Worm (Caenorhabditis elegans) whole organism, young adult: Measurements from ENCODE around the gene F32D8.1.

ENCODE experiments used
- B0035.1 ChIP-seq: sonication (generic microtip); optimal IDR thresholded peaks from 2 replicates; lab custom pipeline; 2016; ENCODE audit warnings: missing genetic modification characterization, mild to moderate bottlenecking, missing compliant biosample characterization, missing genotype, missing genetic modification reagents
- F10E7.11 ChIP-seq: sonication (generic microtip); optimal IDR thresholded peaks from 2 replicates; lab custom pipeline; 2017; ENCODE audit warnings: mild to moderate bottlenecking, missing genetic modification characterization, moderate library complexity, missing compliant biosample characterization
- F22D6.2 ChIP-seq: sonication (generic microtip); optimal IDR thresholded peaks from 2 replicates; lab custom pipeline; 2016; ENCODE audit warnings: mild to moderate bottlenecking, missing genetic modification characterization, missing compliant biosample characterization
- F23B12.7 ChIP-seq: sonication (generic microtip); optimal IDR thresholded peaks from 2 replicates; lab custom pipeline; 2017; ENCODE audit warnings: missing genetic modification characterization, mild to moderate bottlenecking, missing compliant biosample characterization, antibody characterized with exemption, moderate library complexity; ENCODE audit not compliant: insufficient read depth
- F37B4.10 ChIP-seq: fragments of 200-800 bp; sonication (Bioruptor generic); IDR thresholded peaks from 2 replicates; pipeline ENCODE4 v1.3.6; 2022; ENCODE audit warnings: missing genetic modification characterization, missing compliant biosample characterization
- F52B5.7 ChIP-seq: sonication (generic microtip); optimal IDR thresholded peaks from 2 replicates; lab custom pipeline; 2016; ENCODE audit warnings: mild to moderate bottlenecking, missing genetic modification characterization, missing compliant biosample characterization
- F57A8.1 ChIP-seq: fragments of 200-800 bp; sonication (Bioruptor generic); optimal IDR thresholded peaks from 2 replicates; lab custom pipeline; 2018; ENCODE audit warnings: mild to moderate bottlenecking, missing genetic modification characterization, moderate library complexity, missing compliant biosample characterization
- F57C9.4 ChIP-seq: sonication (generic microtip); optimal IDR thresholded peaks from 2 replicates; lab custom pipeline; 2017; ENCODE audit warnings: mild to moderate bottlenecking, missing genetic modification characterization, missing compliant biosample characterization
- T26A5.8 ChIP-seq: sonication (generic microtip); optimal IDR thresholded peaks from 2 replicates; lab custom pipeline; 2016; ENCODE audit warnings: missing genetic modification characterization, missing compliant biosample characterization
- Y53G8AR.9 ChIP-seq: fragments of 200-800 bp; sonication (Bioruptor generic); conservative IDR thresholded peaks from 2 replicates; pipeline ENCODE4 v1.3.6; 2022; ENCODE audit warnings: missing genetic modification reagents, missing genetic modification characterization, missing compliant biosample characterization
- aptf-2 ChIP-seq: fragments of 200-800 bp; sonication (Bioruptor generic); conservative IDR thresholded peaks from 2 replicates; pipeline ENCODE4 v1.3.6; 2022; ENCODE audit warnings: missing genetic modification reagents, missing genetic modification characterization, missing compliant biosample characterization
- atf-7 ChIP-seq: sonication (generic microtip); optimal IDR thresholded peaks from 2 replicates; lab custom pipeline; 2017; ENCODE audit warnings: mild to moderate bottlenecking, missing genetic modification characterization, missing compliant biosample characterization
- attf-3 ChIP-seq: fragments of 200-800 bp; sonication (Bioruptor generic); conservative IDR thresholded peaks from 2 replicates; pipeline ENCODE4 v1.3.6; 2022; ENCODE audit warnings: missing genetic modification reagents, missing genetic modification characterization, missing compliant biosample characterization
- bed-1 ChIP-seq: fragments of 200-800 bp; sonication (Bioruptor generic); IDR thresholded peaks from 2 replicates; pipeline ENCODE4 v1.3.6; 2022; ENCODE audit warnings: missing genetic modification reagents, missing genetic modification characterization, missing compliant biosample characterization
- cebp-2 ChIP-seq: fragments of 200-800 bp; sonication (Bioruptor generic); IDR thresholded peaks from 2 replicates; pipeline ENCODE4 v1.3.6; 2022; ENCODE audit warnings: missing genetic modification characterization, missing compliant biosample characterization
- ceh-58 ChIP-seq: fragments of 200-800 bp; sonication (Bioruptor generic); IDR thresholded peaks from 2 replicates; pipeline ENCODE4 v1.3.6; 2022; ENCODE audit warnings: missing genetic modification characterization, missing compliant biosample characterization
- ceh-91 ChIP-seq: fragments of 200-800 bp; sonication (Bioruptor generic); IDR thresholded peaks from 2 replicates; pipeline ENCODE4 v1.3.6; 2022; ENCODE audit warnings: missing genetic modification reagents, missing genetic modification characterization, missing compliant biosample characterization
- chd-7 ChIP-seq: sonication (generic microtip); optimal IDR thresholded peaks from 2 replicates; lab custom pipeline; 2016; ENCODE audit warnings: mild to moderate bottlenecking, missing genetic modification characterization, moderate library complexity, missing compliant biosample characterization
- die-1 ChIP-seq: sonication (generic microtip); optimal IDR thresholded peaks from 2 replicates; lab custom pipeline; 2016; ENCODE audit warnings: missing genotype, mild to moderate bottlenecking, missing genetic modification characterization, missing compliant biosample characterization
- dpl-1 ChIP-seq: fragments of 150-350 bp; optimal IDR thresholded peaks from 2 replicates; lab custom pipeline; 2014; ENCODE audit warnings: missing biosample characterization, missing genetic modification reagents, missing genetic modification characterization
- gei-17 ChIP-seq: fragments of 200-800 bp; sonication (Bioruptor generic); optimal IDR thresholded peaks from 2 replicates; lab custom pipeline; 2018; ENCODE audit warnings: mild to moderate bottlenecking, missing genetic modification characterization, missing compliant biosample characterization
- him-1 ChIP-seq: sonication (generic microtip); optimal IDR thresholded peaks from 2 replicates; lab custom pipeline; 2016; ENCODE audit warnings: missing genotype, missing genetic modification reagents, missing genetic modification characterization, missing compliant biosample characterization
- hlh-12 ChIP-seq: sonication (generic microtip); optimal IDR thresholded peaks from 2 replicates; lab custom pipeline; 2016; ENCODE audit warnings: missing genetic modification characterization, missing compliant biosample characterization
- hmg-1.2 ChIP-seq: fragments of 200-800 bp; sonication (Bioruptor generic); IDR thresholded peaks from 2 replicates; pipeline ENCODE4 v1.3.6; 2022; ENCODE audit warnings: missing genetic modification reagents, missing genetic modification characterization, missing compliant biosample characterization
- hsf-1 ChIP-seq: fragments of 200-800 bp; sonication (Bioruptor generic); IDR thresholded peaks from 2 replicates; pipeline ENCODE4 v1.3.6; 2022; ENCODE audit warnings: missing genetic modification reagents, missing genetic modification characterization, missing compliant biosample characterization
- lag-1 ChIP-seq: fragments of 200-800 bp; sonication (Bioruptor generic); IDR thresholded peaks from 2 replicates; pipeline ENCODE4 v1.3.6; 2022; ENCODE audit warnings: missing genetic modification reagents, missing genetic modification characterization, missing compliant biosample characterization
- lin-35 ChIP-seq, 3 experiments: fragments of 150-350 bp in 2 of 3; sonication (generic microtip) in 1 of 3; optimal IDR thresholded peaks; 2 replicates each; lab custom pipeline; 2014 to 2018; ENCODE audit warnings: missing biosample characterization in 3 of 3, missing genetic modification characterization in 3 of 3, missing genetic modification reagents in 3 of 3
- lsl-1 ChIP-seq: fragments of 200-800 bp; sonication (Bioruptor generic); optimal IDR thresholded peaks from 2 replicates; lab custom pipeline; 2018; ENCODE audit warnings: mild to moderate bottlenecking, missing genetic modification characterization, moderate library complexity, missing compliant biosample characterization
- lsy-27 ChIP-seq: sonication (generic microtip); optimal IDR thresholded peaks from 2 replicates; lab custom pipeline; 2017; ENCODE audit warnings: missing genetic modification characterization, mild to moderate bottlenecking, missing compliant biosample characterization, antibody characterized with exemption, missing genotype, borderline replicate concordance; ENCODE audit not compliant: insufficient read depth
- madf-6 ChIP-seq: fragments of 200-800 bp; sonication (Bioruptor generic); IDR thresholded peaks from 2 replicates; pipeline ENCODE4 v1.3.6; 2022; ENCODE audit warnings: missing genetic modification reagents, missing genetic modification characterization, missing compliant biosample characterization
- mcd-1 ChIP-seq: fragments of 200-800 bp; sonication (Bioruptor generic); IDR thresholded peaks from 2 replicates; pipeline ENCODE4 v1.3.6; 2022; ENCODE audit warnings: missing genetic modification reagents, missing genetic modification characterization, missing compliant biosample characterization
- mes-4 ChIP-seq: sonication (generic microtip); optimal IDR thresholded peaks from 2 replicates; lab custom pipeline; 2016; ENCODE audit warnings: missing genotype, missing genetic modification characterization, missing compliant biosample characterization
- mxl-1 ChIP-seq: sonication (generic microtip); optimal IDR thresholded peaks from 2 replicates; lab custom pipeline; 2016; ENCODE audit warnings: missing genetic modification characterization, missing compliant biosample characterization
- nfya-1 ChIP-seq: sonication (generic microtip); optimal IDR thresholded peaks from 2 replicates; lab custom pipeline; 2017; ENCODE audit warnings: antibody characterized with exemption, missing compliant biosample characterization, missing genetic modification characterization, borderline replicate concordance; ENCODE audit not compliant: insufficient read depth
- nhr-27 ChIP-seq: fragments of 200-800 bp; sonication (Bioruptor generic); optimal IDR thresholded peaks from 2 replicates; lab custom pipeline; 2018; ENCODE audit warnings: mild to moderate bottlenecking, missing genetic modification characterization, moderate library complexity, missing compliant biosample characterization
- rcor-1 ChIP-seq: fragments of 200-800 bp; sonication (Bioruptor generic); IDR thresholded peaks from 2 replicates; pipeline ENCODE4 v1.3.6; 2022; ENCODE audit warnings: missing genetic modification reagents, missing genetic modification characterization, missing compliant biosample characterization
- sea-2 ChIP-seq: fragments of 200-800 bp; sonication (Bioruptor generic); IDR thresholded peaks from 2 replicates; pipeline ENCODE4 v1.3.6; 2022; ENCODE audit warnings: missing genetic modification characterization, missing compliant biosample characterization
- snpc-1.3 ChIP-seq: sonication (generic microtip); optimal IDR thresholded peaks from 2 replicates; lab custom pipeline; 2017; ENCODE audit warnings: missing genetic modification characterization, mild to moderate bottlenecking, missing compliant biosample characterization, antibody characterized with exemption, moderate library complexity, missing genotype, missing genetic modification reagents; ENCODE audit not compliant: insufficient read depth
- snpc-4 ChIP-seq, 5 experiments: fragments of 150-350 bp in 1 of 5; sonication (generic microtip) in 4 of 5; optimal IDR thresholded peaks; 2 replicates each; lab custom pipeline; 2014 to 2018; ENCODE audit warnings: missing genetic modification characterization in 5 of 5, missing biosample characterization in 3 of 5, antibody characterized with exemption in 2 of 5, mild to moderate bottlenecking in 2 of 5, missing compliant biosample characterization in 2 of 5, missing genotype in 2 of 5, moderate library complexity in 2 of 5, missing genetic modification reagents in 1 of 5
- somi-1 ChIP-seq: fragments of 200-800 bp; sonication (Bioruptor generic); optimal IDR thresholded peaks from 2 replicates; lab custom pipeline; 2018; ENCODE audit warnings: mild to moderate bottlenecking, missing genetic modification characterization, missing compliant biosample characterization
- tbx-9 ChIP-seq: sonication (generic microtip); optimal IDR thresholded peaks from 2 replicates; lab custom pipeline; 2016; ENCODE audit warnings: borderline replicate concordance, missing genetic modification characterization, inconsistent platforms, missing compliant biosample characterization
- unc-130 ChIP-seq: sonication (generic microtip); optimal IDR thresholded peaks from 2 replicates; lab custom pipeline; 2016; ENCODE audit warnings: missing genetic modification reagents, missing genetic modification characterization, missing compliant biosample characterization
- unc-62 ChIP-seq: fragments of 150-350 bp; optimal IDR thresholded peaks from 2 replicates; lab custom pipeline; 2014; ENCODE audit warnings: missing biosample characterization, missing genetic modification reagents, missing genetic modification characterization
- xnd-1 ChIP-seq: sonication (generic microtip); optimal IDR thresholded peaks from 2 replicates; lab custom pipeline; 2016; ENCODE audit warnings: missing genotype, missing genetic modification reagents, missing genetic modification characterization, missing compliant biosample characterization
- zim-3 ChIP-seq: sonication (generic microtip); optimal IDR thresholded peaks from 2 replicates; lab custom pipeline; 2017; ENCODE audit warnings: mild to moderate bottlenecking, missing genetic modification characterization, moderate library complexity, missing compliant biosample characterization
- ztf-22 ChIP-seq: fragments of 200-800 bp; sonication (Bioruptor generic); optimal IDR thresholded peaks from 2 replicates; lab custom pipeline; 2018; ENCODE audit warnings: mild to moderate bottlenecking, missing genetic modification characterization, moderate library complexity, missing compliant biosample characterization
- ztf-25 ChIP-seq: fragments of 200-800 bp; sonication (Bioruptor generic); IDR thresholded peaks from 2 replicates; pipeline ENCODE4 v1.3.6; 2022; ENCODE audit warnings: missing genetic modification reagents, missing genetic modification characterization, missing compliant biosample characterization
- ztf-28 ChIP-seq: fragments of 200-800 bp; sonication (Bioruptor generic); IDR thresholded peaks from 2 replicates; pipeline ENCODE4 v1.3.6; 2022; ENCODE audit warnings: missing genetic modification reagents, missing genetic modification characterization, missing compliant biosample characterization

F32D8.1 gene

ce11 chrV:10894601-10895000, 14.0 kb downstream of the F32D8.1 start, which contains the start of the genes F32D8.14 and F32D8.5 (continued):
- 0 out of 2 replicates have a peak, but pooled peaks have one; percentile 9 for TF ChIP-seq aptf-2
- no peak for TF ChIP-seq lag-1 (GFP tag; lab: Robert Waterston, UW)
- no peak for TF ChIP-seq hlh-12 (tag; lab: Kevin White, UChicago)
- no peak for TF ChIP-seq lsy-27
- no peak for TF ChIP-seq nhr-27 (tag; lab: Kevin White, UChicago)
- no peak for TF ChIP-seq snpc-1.3 (tag; lab: Kevin White, UChicago)
- TF ChIP-seq atf-7 (tag; lab: Kevin White, UChicago): no peak
- no peak for TF ChIP-seq T26A5.8
- TF ChIP-seq mcd-1 (GFP tag; lab: Robert Waterston, UW): peak; percentile 92
- no peak for TF ChIP-seq zim-3 (tag; lab: Kevin White, UChicago)
- peak; percentile 53; the same call in 1 of the 2 replicates for TF ChIP-seq madf-6 (GFP tag; lab: Robert Waterston, UW)
- TF ChIP-seq mxl-1 (tag; lab: Kevin White, UChicago): no peak
- no peak for TF ChIP-seq gei-17 (GFP tag; lab: Kevin White, UChicago)
- no peak for TF ChIP-seq unc-62
- peak; percentile 48; the same call in 1 of the 2 replicates for TF ChIP-seq hmg-1.2 (GFP tag; lab: Robert Waterston, UW)
- peak; percentile 39 for TF ChIP-seq unc-130 (GFP tag; lab: Kevin White, UChicago)
- TF ChIP-seq ztf-25 (GFP tag; lab: Robert Waterston, UW): 0 out of 2 replicates have a peak, but pooled peaks have one; percentile 17
- TF ChIP-seq nfya-1: no peak
- TF ChIP-seq F57C9.4 (tag; lab: Kevin White, UChicago): no peak
- TF ChIP-seq ztf-22 (GFP tag; lab: Kevin White, UChicago): no peak
- TF ChIP-seq ceh-58 (GFP tag; lab: Robert Waterston, UW): no peak
- peak; percentile 30 for TF ChIP-seq lsl-1 (GFP tag; lab: Kevin White, UChicago)
- TF ChIP-seq snpc-4 (GFP tag; optimal IDR thresholded peaks at IDR 0.05; lab: Kevin White, UChicago): no peak
- peak in 2 of 4 experiments; percentile 55 to 68 for TF ChIP-seq snpc-4 (tag; optimal IDR thresholded peaks at IDR 0.05; lab: Kevin White, UChicago)
- TF ChIP-seq lin-35 (GFP tag; optimal IDR thresholded peaks at IDR 0.05; lab: Kevin White, UChicago): peak in 1 of 3 experiments; percentile 76
- no peak for TF ChIP-seq Y53G8AR.9 (GFP tag; lab: Robert Waterston, UW)
- no peak for TF ChIP-seq bed-1 (GFP tag; lab: Robert Waterston, UW)
- TF ChIP-seq F37B4.10 (GFP tag; lab: Robert Waterston, UW): no peak
- TF ChIP-seq sea-2 (GFP tag; lab: Robert Waterston, UW): no peak
- TF ChIP-seq mes-4 (tag; lab: Kevin White, UChicago): no peak
- TF ChIP-seq somi-1 (GFP tag; lab: Kevin White, UChicago): no peak
- no peak for TF ChIP-seq dpl-1
- no peak for TF ChIP-seq F57A8.1
- 0 out of 2 replicates have a peak, but pooled peaks have one; percentile 49 for TF ChIP-seq rcor-1
- no peak for TF ChIP-seq chd-7 (tag; lab: Kevin White, UChicago)
- TF ChIP-seq cebp-2: no peak
- no peak for TF ChIP-seq F22D6.2 (tag; lab: Kevin White, UChicago)
- TF ChIP-seq F23B12.7 (tag; lab: Kevin White, UChicago): no peak
- TF ChIP-seq F10E7.11 (tag; lab: Kevin White, UChicago): no peak
- no peak for TF ChIP-seq attf-3 (GFP tag; lab: Robert Waterston, UW)
- TF ChIP-seq B0035.1: no peak
- TF ChIP-seq him-1 (tag; lab: Kevin White, UChicago): no peak
- TF ChIP-seq ztf-28 (GFP tag; lab: Robert Waterston, UW): peak; percentile 83; the same call in 1 of the 2 replicates
- TF ChIP-seq tbx-9 (tag; lab: Kevin White, UChicago): no peak
- no peak for TF ChIP-seq xnd-1 (tag; lab: Kevin White, UChicago)
- no peak for TF ChIP-seq F52B5.7
- no peak for TF ChIP-seq hsf-1 (GFP tag; lab: Robert Waterston, UW)
- no peak for TF ChIP-seq ceh-91 (GFP tag; lab: Robert Waterston, UW)
- TF ChIP-seq die-1: no peak
